Fruit fly (Drosophila melanogaster): ENCODE measurements around the gene Clk.

DNA sequence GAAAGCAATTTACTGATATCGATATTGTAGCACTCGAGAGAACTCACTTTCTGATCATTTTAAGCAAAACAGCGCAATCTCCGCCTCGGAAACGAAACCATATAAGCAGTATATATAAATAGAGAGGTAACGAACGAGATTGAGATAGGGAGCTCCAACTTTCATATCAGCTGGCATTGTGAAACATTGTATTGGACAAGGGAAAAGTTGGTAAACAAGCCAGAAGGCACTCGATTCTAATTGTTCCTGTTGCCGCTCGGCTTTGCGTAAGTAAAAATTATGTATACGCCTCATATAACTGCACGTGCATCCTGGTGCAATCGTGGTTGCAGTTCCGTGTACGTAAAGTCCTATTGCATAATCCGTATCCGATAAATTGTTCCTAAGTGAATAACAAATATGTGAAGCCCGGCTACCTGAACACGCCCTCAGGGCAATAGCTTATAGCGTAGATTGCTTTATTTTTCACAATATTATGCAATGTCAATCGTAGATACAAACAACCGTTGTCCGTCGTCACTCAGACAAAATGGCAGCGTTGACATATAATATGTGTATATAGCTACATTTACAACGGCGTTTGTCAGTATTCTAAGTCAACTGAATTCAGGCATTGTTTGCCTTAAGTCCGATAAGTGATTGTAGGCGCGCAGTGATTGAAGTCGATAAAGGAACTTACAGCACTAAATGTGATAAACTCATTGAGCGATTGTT is 31.3 kb upstream of the Clk start:
- peak; percentile 1 for TF ChIP-seq Crg-1 (GFP tag; optimal IDR thresholded peaks at IDR 0.05)
- TF ChIP-seq Mnt (GFP tag; optimal IDR thresholded peaks at IDR 0.05), result no peak
- TF ChIP-seq bab1 (GFP tag; optimal IDR thresholded peaks at IDR 0.05), result no peak
- TF ChIP-seq Clk (GFP tag; optimal IDR thresholded peaks at IDR 0.05), result no peak
- no peak for TF ChIP-seq kay (GFP tag; ENCODE audit: borderline replicate concordance)
- TF ChIP-seq CG7101 (tag; optimal IDR thresholded peaks at IDR 0.05), result no peak
- TF ChIP-seq CG12768 (GFP tag; optimal IDR thresholded peaks at IDR 0.05), result peak; percentile 22
- TF ChIP-seq toe (GFP tag; optimal IDR thresholded peaks at IDR 0.05), result no peak
- no peak for TF ChIP-seq CG5204 (GFP tag; optimal IDR thresholded peaks at IDR 0.05)
- no peak for TF ChIP-seq pad (GFP tag; optimal IDR thresholded peaks at IDR 0.05)
- TF ChIP-seq cnc (optimal IDR thresholded peaks at IDR 0.05), result no peak
- TF ChIP-seq Hr96 (GFP tag; optimal IDR thresholded peaks at IDR 0.05), result no peak
